Fruit fly (Drosophila melanogaster) whole organism: Measurements from ENCODE around the gene CG10973.

Source experiments
- CG8478 ChIP-seq: fragments of >200 bp; optimal IDR thresholded peaks from 2 replicates; lab custom pipeline; 2018; ENCODE audit warnings: inconsistent platforms
- Dll ChIP-seq: fragments of >200 bp; optimal IDR thresholded peaks from 2 replicates; lab custom pipeline; 2017
- usp ChIP-seq: fragments of >200 bp; optimal IDR thresholded peaks from 2 replicates; lab custom pipeline; 2017; ENCODE audit warnings: missing biosample characterization, missing genetic modification characterization, mixed read lengths

DNA sequence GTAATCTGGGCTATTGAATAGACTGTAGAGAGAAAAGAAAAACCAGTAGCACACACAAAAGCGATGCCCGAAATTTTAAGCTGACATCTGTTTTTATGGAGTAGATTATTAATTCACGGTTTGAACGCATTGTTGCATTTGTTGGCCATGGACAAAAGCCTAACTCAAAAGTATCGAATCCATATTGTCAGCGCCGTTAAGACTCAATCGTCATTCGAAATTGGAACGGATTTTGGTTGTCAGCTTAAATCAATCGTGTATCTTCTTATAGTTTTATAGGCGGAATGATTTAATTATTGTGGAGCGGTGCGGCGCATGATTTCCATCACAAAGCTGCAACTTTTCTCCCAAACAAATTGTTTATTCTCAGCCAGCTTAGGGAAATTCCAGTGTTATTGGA is 43.2 kb downstream of the CG10973 start:
- TF ChIP-seq usp (GFP tag; lab: Kevin White, UChicago) (no peak), CG8478 (lab: Kevin White, UChicago) (no peak), Dll (lab: Kevin White, UChicago) (no peak)
